Worm (Caenorhabditis elegans): ENCODE results near the gene F22B5.4.

DNA sequence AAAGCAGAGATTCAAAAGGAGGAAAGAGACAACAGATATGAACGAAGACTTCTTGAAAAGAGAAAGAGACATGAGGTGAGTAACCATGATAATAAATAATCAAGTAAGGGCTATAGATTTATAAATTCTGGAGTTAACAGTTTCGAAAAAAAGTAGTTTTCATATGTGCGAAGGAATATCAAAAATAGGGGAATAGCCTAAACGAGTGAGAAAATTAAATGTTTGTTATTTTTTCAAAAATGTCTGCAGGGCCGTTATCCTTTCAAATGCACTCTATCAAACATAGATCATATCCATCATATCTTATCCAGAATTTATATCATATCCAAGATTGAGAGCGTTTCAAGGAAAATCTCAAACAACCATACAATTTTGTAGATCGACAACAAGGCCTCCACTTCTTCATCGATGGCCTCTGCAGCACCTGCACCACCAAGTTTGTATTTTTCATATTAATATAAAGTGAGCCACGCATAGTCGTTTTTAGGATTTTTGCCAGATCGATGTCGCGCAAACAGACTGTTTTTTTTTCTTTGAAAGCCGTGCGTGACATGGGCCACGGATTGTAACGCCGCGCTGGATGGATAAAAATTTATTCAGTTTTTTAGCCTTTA lies 28.6 kb upstream of the F22B5.4 start:
- TF ChIP-seq ama-1 (optimal IDR thresholded peaks at IDR 0.05) (no peak), sea-1 (GFP tag; conservative IDR thresholded peaks at IDR 0.05) (no peak), aly-1 (tag; optimal IDR thresholded peaks at IDR 0.05) (no peak), scrt-1 (GFP tag; IDR thresholded peaks at IDR 0.05) (no peak), hmg-4 (GFP tag; optimal IDR thresholded peaks at IDR 0.05) (no peak), tbx-37 (GFP tag; conservative IDR thresholded peaks at IDR 0.05) (no peak), ceh-13 (GFP tag; optimal IDR thresholded peaks at IDR 0.05) (no peak), ceh-36 (tag; optimal IDR thresholded peaks at IDR 0.05) (no peak), hnd-1 (tag; optimal IDR thresholded peaks at IDR 0.05) (no peak), tra-4 (tag; optimal IDR thresholded peaks at IDR 0.05) (no peak), flt-1 (GFP tag; IDR thresholded peaks at IDR 0.05) (no peak), pes-1 (GFP tag; IDR thresholded peaks at IDR 0.05) (no peak), B0310.2 (tag; optimal IDR thresholded peaks at IDR 0.05) (no peak), ets-7 (tag; optimal IDR thresholded peaks at IDR 0.05) (no peak)
